Fruit fly (Drosophila melanogaster): ENCODE results near the gene MtnF.

The MtnF gene

dm6 chr3R:24608316-24608715, 26.6 kb downstream of the MtnF start:
- TF ChIP-seq Dfd (GFP tag; optimal IDR thresholded peaks at IDR 0.05): no peak
- TF ChIP-seq Rel (GFP tag; optimal IDR thresholded peaks at IDR 0.05): peak; percentile 21
- no peak for TF ChIP-seq Rel (tag; optimal IDR thresholded peaks at IDR 0.05)
- no peak for TF ChIP-seq usp (GFP tag; optimal IDR thresholded peaks at IDR 0.05)
- no peak for TF ChIP-seq Hr78 (GFP tag; optimal IDR thresholded peaks at IDR 0.05)
- no peak for TF ChIP-seq CG9705 (GFP tag; optimal IDR thresholded peaks at IDR 0.05)
- no peak for TF ChIP-seq Sp1 (GFP tag; optimal IDR thresholded peaks at IDR 0.05)
- no peak for TF ChIP-seq CG32264 (GFP tag; optimal IDR thresholded peaks at IDR 0.05)
- TF ChIP-seq sage (GFP tag; optimal IDR thresholded peaks at IDR 0.05): no peak
- TF ChIP-seq N (GFP tag; optimal IDR thresholded peaks at IDR 0.05): no peak
- TF ChIP-seq rgr (GFP tag; optimal IDR thresholded peaks at IDR 0.05): no peak
- no peak for TF ChIP-seq dsf (GFP tag; optimal IDR thresholded peaks at IDR 0.05; ENCODE audit: borderline replicate concordance)
- peak; percentile 24 for TF ChIP-seq CrebA (GFP tag; optimal IDR thresholded peaks at IDR 0.05; ENCODE audit: borderline replicate concordance)
- no peak for TF ChIP-seq woc (GFP tag; optimal IDR thresholded peaks at IDR 0.05)

dm6 chr3R:24606868-24607267, 28.1 kb downstream of the MtnF start:
- TF ChIP-seq Sp1 (GFP tag; optimal IDR thresholded peaks at IDR 0.05): peak; percentile 10
- no peak for TF ChIP-seq rgr (GFP tag; optimal IDR thresholded peaks at IDR 0.05)
- no peak for TF ChIP-seq Rel (GFP tag; optimal IDR thresholded peaks at IDR 0.05)
- peak; percentile 40 for TF ChIP-seq Rel (tag; optimal IDR thresholded peaks at IDR 0.05)
- no peak for TF ChIP-seq Mio (GFP tag; optimal IDR thresholded peaks at IDR 0.05)
- TF ChIP-seq h (GFP tag; optimal IDR thresholded peaks at IDR 0.05): peak; percentile 33
- TF ChIP-seq GATAd (GFP tag; optimal IDR thresholded peaks at IDR 0.05): no peak
- TF ChIP-seq fru (GFP tag; optimal IDR thresholded peaks at IDR 0.05): no peak
- TF ChIP-seq CG9705 (GFP tag; optimal IDR thresholded peaks at IDR 0.05): no peak
- no peak for TF ChIP-seq psq (GFP tag; optimal IDR thresholded peaks at IDR 0.05)

- TF ChIP-seq dmrt93B (GFP tag; optimal IDR thresholded peaks at IDR 0.05) (no peak), foxo (GFP tag; optimal IDR thresholded peaks at IDR 0.05) (no peak), fru (GFP tag; optimal IDR thresholded peaks at IDR 0.05) (no peak), rgr (GFP tag; optimal IDR thresholded peaks at IDR 0.05) (no peak), CrebA (GFP tag; optimal IDR thresholded peaks at IDR 0.05; ENCODE audit: borderline replicate concordance) (no peak), lola (GFP tag; optimal IDR thresholded peaks at IDR 0.05) (no peak), Hnf4 (GFP tag; optimal IDR thresholded peaks at IDR 0.05) (no peak), Mio (GFP tag; optimal IDR thresholded peaks at IDR 0.05) (no peak), ey (GFP tag; optimal IDR thresholded peaks at IDR 0.05) (no peak), Dfd (GFP tag; optimal IDR thresholded peaks at IDR 0.05) (no peak), psq (GFP tag; optimal IDR thresholded peaks at IDR 0.05) (no peak), Jra (GFP tag; optimal IDR thresholded peaks at IDR 0.05) (no peak), sage (GFP tag; optimal IDR thresholded peaks at IDR 0.05) (no peak), GATAd (GFP tag; optimal IDR thresholded peaks at IDR 0.05) (no peak), pan (optimal IDR thresholded peaks at IDR 0.05) (no peak), N (GFP tag; optimal IDR thresholded peaks at IDR 0.05) (no peak)
Observed at dm6 chr3R:24604165-24604564, 30.8 kb downstream of the MtnF start.

- peak; percentile 77 for TF ChIP-seq brk (GFP tag; optimal IDR thresholded peaks at IDR 0.05)
- TF ChIP-seq dl (GFP tag; optimal IDR thresholded peaks at IDR 0.05; ENCODE audit: insufficient read depth in 1 of 2, partially characterized antibody in 2 of 2): no peak
- peak; percentile 20 for TF ChIP-seq Hnf4 (GFP tag; optimal IDR thresholded peaks at IDR 0.05)
- TF ChIP-seq rgr (GFP tag; optimal IDR thresholded peaks at IDR 0.05): peak; percentile 4
- TF ChIP-seq woc (GFP tag; optimal IDR thresholded peaks at IDR 0.05): peak; percentile 51
- no peak for TF ChIP-seq sv (GFP tag; optimal IDR thresholded peaks at IDR 0.05)
- peak; percentile 26 for TF ChIP-seq sage (GFP tag; optimal IDR thresholded peaks at IDR 0.05)
- peak; percentile 29 for TF ChIP-seq OdsH (GFP tag; optimal IDR thresholded peaks at IDR 0.05)
- peak; percentile 30 for TF ChIP-seq ey (GFP tag; optimal IDR thresholded peaks at IDR 0.05)
- TF ChIP-seq Rel (GFP tag; optimal IDR thresholded peaks at IDR 0.05): peak; percentile 70
- TF ChIP-seq Rel (tag; optimal IDR thresholded peaks at IDR 0.05): peak; percentile 22
- TF ChIP-seq Dif (GFP tag; optimal IDR thresholded peaks at IDR 0.05; ENCODE audit: partially characterized antibody): no peak
- peak; percentile 75 for TF ChIP-seq CrebA (GFP tag; optimal IDR thresholded peaks at IDR 0.05; ENCODE audit: borderline replicate concordance)
- TF ChIP-seq h (GFP tag; optimal IDR thresholded peaks at IDR 0.05): peak; percentile 19
- peak; percentile 60 for TF ChIP-seq fru (GFP tag; optimal IDR thresholded peaks at IDR 0.05)
- no peak for TF ChIP-seq N (GFP tag; optimal IDR thresholded peaks at IDR 0.05)
- TF ChIP-seq dmrt93B (GFP tag; optimal IDR thresholded peaks at IDR 0.05): no peak
- TF ChIP-seq Abd-B (GFP tag; optimal IDR thresholded peaks at IDR 0.05): no peak
- TF ChIP-seq foxo (GFP tag; optimal IDR thresholded peaks at IDR 0.05): peak in 1 of 2 experiments; percentile 1
- TF ChIP-seq Vsx2 (GFP tag; optimal IDR thresholded peaks at IDR 0.05; ENCODE audit: partially characterized antibody): peak; percentile 50
- peak; percentile 26 for TF ChIP-seq jim (GFP tag; optimal IDR thresholded peaks at IDR 0.05)
- peak; percentile 95 for TF ChIP-seq psq (GFP tag; optimal IDR thresholded peaks at IDR 0.05)
Observed at dm6 chr3R:24603399-24604131, 31.4 kb downstream of the MtnF start.

All from whole organism, wandering third instar larva.